Worm (Caenorhabditis elegans) whole organism, L1 larva: Measurements from ENCODE around the gene ZK1240.3.

Experiments
- C04F5.9 ChIP-seq: sonication (generic microtip); optimal IDR thresholded peaks from 2 replicates; lab custom pipeline; 2016; ENCODE audit warnings: missing genetic modification characterization, missing compliant biosample characterization
- alr-1 ChIP-seq: fragments of 200-800 bp; sonication (Bioruptor generic); optimal IDR thresholded peaks from 2 replicates; lab custom pipeline; 2018; ENCODE audit warnings: borderline replicate concordance, mild to moderate bottlenecking, missing genetic modification characterization, missing compliant biosample characterization
- ama-1 ChIP-seq: fragments of 150-350 bp; optimal IDR thresholded peaks from 2 replicates; lab custom pipeline; 2014
- ceh-63 ChIP-seq: fragments of 200-800 bp; sonication (Bioruptor generic); optimal IDR thresholded peaks from 2 replicates; lab custom pipeline; 2018; ENCODE audit warnings: mild to moderate bottlenecking, missing genetic modification characterization, missing compliant biosample characterization
- ceh-8 ChIP-seq: fragments of 200-800 bp; sonication (Bioruptor generic); optimal IDR thresholded peaks from 2 replicates; lab custom pipeline; 2018; ENCODE audit warnings: mild to moderate bottlenecking, missing genetic modification characterization, moderate library complexity, missing compliant biosample characterization
- ceh-82 ChIP-seq, 3 experiments: fragments of 150-350 bp in 1 of 3; sonication (generic microtip) in 2 of 3; optimal IDR thresholded peaks; 2 replicates each; lab custom pipeline; 2014 to 2017; ENCODE audit warnings: missing biosample characterization in 3 of 3, missing genetic modification characterization in 3 of 3
- dsc-1 ChIP-seq: sonication (generic microtip); optimal IDR thresholded peaks from 2 replicates; lab custom pipeline; 2016; ENCODE audit warnings: mild to moderate bottlenecking, missing genetic modification characterization, missing compliant biosample characterization
- efl-1 ChIP-seq, 4 experiments: fragments of 150-350 bp; optimal IDR thresholded peaks in 3 of 4; peaks in 1 of 4; 1 replicate in 1 of 4; 2 replicates in 3 of 4; lab custom pipeline; 2014; ENCODE audit warnings: missing biosample characterization in 2 of 4, missing genetic modification characterization in 2 of 4, missing genetic modification reagents in 2 of 4
- elt-2 ChIP-seq: sonication (generic microtip); optimal IDR thresholded peaks from 2 replicates; lab custom pipeline; 2016; ENCODE audit warnings: missing genetic modification characterization, mild to moderate bottlenecking, inconsistent platforms, missing compliant biosample characterization, missing genetic modification reagents
- fos-1 ChIP-seq: fragments of 150-350 bp; optimal IDR thresholded peaks from 2 replicates; lab custom pipeline; 2014; ENCODE audit warnings: missing biosample characterization, missing genetic modification characterization
- grh-1 ChIP-seq: fragments of 200-800 bp; sonication (Bioruptor generic); IDR thresholded peaks from 2 replicates; pipeline ENCODE4 v1.3.6; 2022; ENCODE audit warnings: missing genetic modification reagents, missing genetic modification characterization, missing compliant biosample characterization
- hlh-17 ChIP-seq: fragments of 200-800 bp; sonication (Bioruptor generic); optimal IDR thresholded peaks from 2 replicates; lab custom pipeline; 2018; ENCODE audit warnings: missing genetic modification characterization, mild to moderate bottlenecking, missing compliant biosample characterization, moderate library complexity, borderline replicate concordance
- hpl-2 ChIP-seq: fragments of 150-350 bp; optimal IDR thresholded peaks from 2 replicates; lab custom pipeline; 2014; ENCODE audit warnings: missing biosample characterization, missing genetic modification reagents, missing genetic modification characterization
- jun-1 ChIP-seq: fragments of 150-350 bp; optimal IDR thresholded peaks from 2 replicates; lab custom pipeline; 2014; ENCODE audit warnings: missing biosample characterization, missing genetic modification reagents, missing genetic modification characterization
- lin-13 ChIP-seq: fragments of 150-350 bp; optimal IDR thresholded peaks from 2 replicates; lab custom pipeline; 2014; ENCODE audit warnings: missing biosample characterization, missing genetic modification reagents, missing genetic modification characterization
- lin-39 ChIP-seq: fragments of 150-350 bp; optimal IDR thresholded peaks from 2 replicates; lab custom pipeline; 2014; ENCODE audit warnings: missing biosample characterization, missing genetic modification reagents, missing genetic modification characterization
- mab-9 ChIP-seq: fragments of 200-800 bp; sonication (Bioruptor generic); IDR thresholded peaks from 2 replicates; pipeline ENCODE4 v1.3.6; 2022; ENCODE audit warnings: missing genetic modification reagents, missing genetic modification characterization, missing compliant biosample characterization
- mdl-1 ChIP-seq, 2 experiments: fragments of 150-350 bp; optimal IDR thresholded peaks; 2 replicates each; lab custom pipeline; 2014 to 2017; ENCODE audit warnings: missing biosample characterization in 2 of 2, missing genetic modification characterization in 2 of 2, inconsistent platforms in 1 of 2
- mef-2 ChIP-seq: fragments of 150-350 bp; optimal IDR thresholded peaks from 2 replicates; lab custom pipeline; 2014; ENCODE audit warnings: missing biosample characterization, missing genetic modification characterization
- nhr-11 ChIP-seq: fragments of 150-350 bp; optimal IDR thresholded peaks from 2 replicates; lab custom pipeline; 2014; ENCODE audit warnings: missing biosample characterization, missing genetic modification characterization
- nhr-19 ChIP-seq: fragments of 200-800 bp; sonication (Bioruptor generic); conservative IDR thresholded peaks from 2 replicates; pipeline ENCODE4 v1.3.6; 2022; ENCODE audit warnings: missing genetic modification characterization, missing compliant biosample characterization
- nhr-237 ChIP-seq: fragments of 150-350 bp; optimal IDR thresholded peaks from 2 replicates; lab custom pipeline; 2014; ENCODE audit warnings: missing biosample characterization, missing genetic modification characterization
- nhr-47 ChIP-seq: sonication (generic microtip); optimal IDR thresholded peaks from 2 replicates; lab custom pipeline; 2016; ENCODE audit warnings: mild to moderate bottlenecking, missing genetic modification characterization, moderate library complexity, missing compliant biosample characterization
- nhr-71 ChIP-seq: sonication (generic microtip); optimal IDR thresholded peaks from 2 replicates; lab custom pipeline; 2016; ENCODE audit warnings: mild to moderate bottlenecking, missing genetic modification characterization, moderate library complexity, missing compliant biosample characterization
- nhr-77 ChIP-seq: fragments of 150-350 bp; optimal IDR thresholded peaks from 2 replicates; lab custom pipeline; 2014; ENCODE audit warnings: missing biosample characterization, missing genetic modification characterization
- nhr-85 ChIP-seq: sonication (generic microtip); peaks from one replicate; lab custom pipeline; 2016; ENCODE audit warnings: missing genetic modification characterization, inconsistent platforms, missing compliant biosample characterization
- pax-3 ChIP-seq: fragments of 200-800 bp; sonication (Bioruptor generic); optimal IDR thresholded peaks from 2 replicates; lab custom pipeline; 2018; ENCODE audit warnings: mild to moderate bottlenecking, missing genetic modification characterization, moderate library complexity, missing compliant biosample characterization
- rnt-1 ChIP-seq: sonication (generic microtip); optimal IDR thresholded peaks from 2 replicates; lab custom pipeline; 2016; ENCODE audit warnings: mild to moderate bottlenecking, missing genetic modification characterization, moderate library complexity, missing compliant biosample characterization
- snpc-4 ChIP-seq: fragments of 150-350 bp; optimal IDR thresholded peaks from 2 replicates; lab custom pipeline; 2014; ENCODE audit warnings: missing biosample characterization, missing genetic modification characterization
- snu-23 ChIP-seq: sonication (generic microtip); optimal IDR thresholded peaks from 2 replicates; lab custom pipeline; 2016; ENCODE audit warnings: missing genetic modification characterization, missing compliant biosample characterization
- sox-4 ChIP-seq: sonication (generic microtip); optimal IDR thresholded peaks from 2 replicates; lab custom pipeline; 2016; ENCODE audit warnings: missing genetic modification characterization, missing compliant biosample characterization
- tbx-2 ChIP-seq: sonication (generic microtip); optimal IDR thresholded peaks from 2 replicates; lab custom pipeline; 2016; ENCODE audit warnings: missing genetic modification characterization, missing compliant biosample characterization
- tlp-1 ChIP-seq: fragments of 150-350 bp; optimal IDR thresholded peaks from 2 replicates; lab custom pipeline; 2014; ENCODE audit warnings: missing biosample characterization, missing genetic modification characterization
- unc-86 ChIP-seq: sonication (generic microtip); optimal IDR thresholded peaks from 2 replicates; lab custom pipeline; 2016; ENCODE audit warnings: missing genetic modification characterization, missing compliant biosample characterization
- unc-98 ChIP-seq: fragments of 200-800 bp; sonication (Bioruptor generic); IDR thresholded peaks from 2 replicates; pipeline ENCODE4 v1.3.6; 2022; ENCODE audit warnings: missing genetic modification characterization, missing compliant biosample characterization
- vab-15 ChIP-seq: sonication (generic microtip); optimal IDR thresholded peaks from 2 replicates; lab custom pipeline; 2017; ENCODE audit warnings: missing genotype, mild to moderate bottlenecking, missing genetic modification characterization, missing compliant biosample characterization
- xbp-1 ChIP-seq: sonication (generic microtip); optimal IDR thresholded peaks from 2 replicates; lab custom pipeline; 2016; ENCODE audit warnings: missing genetic modification characterization, missing compliant biosample characterization
- zag-1 ChIP-seq: fragments of 150-350 bp; optimal IDR thresholded peaks from 2 replicates; lab custom pipeline; 2014; ENCODE audit warnings: missing biosample characterization, missing genetic modification characterization
- ztf-4 ChIP-seq: fragments of 150-350 bp; optimal IDR thresholded peaks from 2 replicates; lab custom pipeline; 2014; ENCODE audit warnings: missing biosample characterization, missing genetic modification characterization

ZK1240.3 gene

DNA sequence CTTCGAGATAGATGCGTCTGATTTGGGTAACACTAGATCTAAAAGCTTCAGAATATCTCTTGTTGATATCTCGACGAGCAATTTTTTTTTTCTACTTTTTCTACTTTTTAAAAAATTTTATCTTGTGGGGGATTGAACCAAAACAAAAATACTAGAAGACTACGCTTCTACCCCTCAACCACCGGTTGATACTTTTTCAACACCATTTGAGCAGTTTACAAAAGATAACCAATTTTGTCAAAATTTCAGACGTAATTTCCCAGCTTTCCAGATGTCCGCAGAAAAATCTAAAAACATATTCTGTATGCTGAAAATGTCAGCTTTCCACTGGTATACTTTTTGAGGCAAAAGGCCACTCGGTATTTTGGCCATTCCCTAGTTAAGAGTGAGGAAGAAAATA is 15.6 kb upstream of the ZK1240.3 start:
- TF ChIP-seq hpl-2 (GFP tag; lab: Kevin White, UChicago) (no peak), alr-1 (tag; lab: Kevin White, UChicago) (no peak), unc-86 (tag; lab: Kevin White, UChicago) (no peak), dsc-1 (tag; lab: Kevin White, UChicago) (no peak), nhr-85 (no peak), elt-2 (tag; lab: Kevin White, UChicago) (no peak), ztf-4 (tag; lab: Kevin White, UChicago) (no peak), fos-1 (tag; lab: Kevin White, UChicago) (no peak), snpc-4 (no peak), vab-15 (tag; lab: Kevin White, UChicago) (no peak), tlp-1 (tag; lab: Kevin White, UChicago) (no peak), pax-3 (tag; lab: Kevin White, UChicago) (no peak), hlh-17 (GFP tag; lab: Kevin White, UChicago) (no peak), unc-98 (GFP tag; lab: Robert Waterston, UW) (no peak), mef-2 (no peak), ama-1 (lab: Kevin White, UChicago) (no peak), nhr-11 (tag; lab: Kevin White, UChicago) (no peak)

DNA sequence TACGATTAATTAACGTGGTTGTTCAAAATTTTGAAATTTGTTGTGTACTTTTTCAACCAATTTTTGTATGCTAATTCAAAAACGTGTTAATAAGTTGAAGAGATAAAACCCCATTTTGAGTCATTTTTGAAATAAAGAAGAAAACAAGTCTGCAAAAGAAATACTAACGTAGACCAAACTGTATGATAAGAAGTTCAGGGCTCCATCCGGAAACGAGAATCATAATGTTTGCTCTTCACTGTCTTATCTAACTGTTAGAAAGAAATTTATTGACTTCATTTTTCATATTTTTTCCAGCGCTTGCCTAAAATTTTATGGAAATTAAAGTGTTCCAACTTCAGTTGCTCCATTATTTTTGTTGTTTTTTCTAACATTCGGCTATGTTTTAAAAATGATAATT is 14.6 kb upstream of the ZK1240.3 start:
- TF ChIP-seq elt-2 (tag; lab: Kevin White, UChicago) (peak; percentile 58), dsc-1 (tag; lab: Kevin White, UChicago) (no peak), efl-1 (optimal IDR thresholded peaks at IDR 0.05; lab: Kevin White, UChicago) (no peak), efl-1 (GFP tag; optimal IDR thresholded peaks at IDR 0.05 in 1 of 2; lab: Kevin White, UChicago) (peak in 1 of 2 experiments; percentile 85), ceh-63 (no peak), nhr-19 (GFP tag; lab: Robert Waterston, UW) (no peak)

DNA sequence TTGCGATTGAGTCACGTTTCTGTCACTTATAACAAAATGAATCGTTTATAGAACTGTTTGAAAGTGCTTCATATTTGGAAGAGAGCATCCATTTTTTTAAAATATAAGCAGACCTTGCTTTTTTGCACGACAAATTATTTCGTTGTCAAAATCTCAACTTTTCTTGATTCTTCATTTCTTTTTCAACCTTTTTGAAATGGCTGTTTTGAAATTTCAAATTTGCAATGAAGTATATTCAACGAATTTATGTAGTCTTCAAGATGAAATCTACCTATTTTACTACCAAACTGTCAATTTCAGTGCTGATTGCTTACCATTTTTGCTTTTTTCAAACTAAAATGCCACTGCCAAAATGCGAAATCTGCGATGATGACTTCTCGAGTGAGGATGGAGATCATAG is 13.4 kb upstream of the ZK1240.3 start, which contains the start of gene B0281.3:
Gene B0281.3, plus strand, starts transcription at position 301 of the 400 bp plus-strand sequence.
- TF ChIP-seq jun-1 (tag; lab: Kevin White, UChicago) (no peak), grh-1 (GFP tag; lab: Robert Waterston, UW) (no peak), C04F5.9 (tag; lab: Kevin White, UChicago) (no peak), sox-4 (no peak), nhr-77 (tag; lab: Kevin White, UChicago) (no peak), mef-2 (no peak)

DNA sequence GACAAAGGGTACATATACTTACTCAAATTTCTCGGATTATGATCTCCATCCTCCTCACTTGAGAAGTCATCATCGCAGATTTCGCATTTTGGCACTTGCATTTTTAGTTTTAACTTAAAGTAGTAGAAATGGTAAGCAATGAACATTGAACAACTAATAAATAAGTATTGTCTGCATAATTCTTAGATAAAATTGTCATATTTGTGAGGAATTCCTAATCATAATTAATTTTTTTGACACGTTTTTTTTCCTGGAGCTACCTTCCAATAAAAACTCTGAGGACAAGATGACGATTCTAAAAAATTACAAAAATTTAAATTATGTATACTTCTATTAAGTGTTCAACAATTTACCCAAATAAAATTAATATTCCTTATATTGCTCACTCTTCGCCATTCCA is 7.4 kb upstream of the ZK1240.3 start, which contains the start of the genes trim-21 and B0281.1:
Gene trim-21, minus strand, starts transcription at position 101 of the 400 bp plus-strand sequence.
Gene B0281.1, plus strand, starts transcription at position 321 of the 400 bp plus-strand sequence.
- TF ChIP-seq ceh-82 (tag; optimal IDR thresholded peaks at IDR 0.05; lab: Kevin White, UChicago) (no peak), ceh-8 (GFP tag; lab: Kevin White, UChicago) (no peak), xbp-1 (no peak), alr-1 (tag; lab: Kevin White, UChicago) (no peak), zag-1 (no peak), nhr-47 (no peak), rnt-1 (tag; lab: Kevin White, UChicago) (no peak), mdl-1 (tag; optimal IDR thresholded peaks at IDR 0.05; lab: Kevin White, UChicago) (no peak), nhr-11 (tag; lab: Kevin White, UChicago) (no peak), sox-4 (no peak), mab-9 (GFP tag; lab: Robert Waterston, UW) (no peak), tbx-2 (tag; lab: Kevin White, UChicago) (no peak), nhr-71 (tag; lab: Kevin White, UChicago) (no peak), lin-13 (no peak), nhr-237 (no peak), snu-23 (GFP tag; lab: Kevin White, UChicago) (no peak), lin-39 (tag; lab: Kevin White, UChicago) (no peak), tlp-1 (tag; lab: Kevin White, UChicago) (no peak)
- TF ChIP-seq, all 84 proteins: peak for 0
